Fruit fly (Drosophila melanogaster): ENCODE measurements around the gene CG34007.

DNA sequence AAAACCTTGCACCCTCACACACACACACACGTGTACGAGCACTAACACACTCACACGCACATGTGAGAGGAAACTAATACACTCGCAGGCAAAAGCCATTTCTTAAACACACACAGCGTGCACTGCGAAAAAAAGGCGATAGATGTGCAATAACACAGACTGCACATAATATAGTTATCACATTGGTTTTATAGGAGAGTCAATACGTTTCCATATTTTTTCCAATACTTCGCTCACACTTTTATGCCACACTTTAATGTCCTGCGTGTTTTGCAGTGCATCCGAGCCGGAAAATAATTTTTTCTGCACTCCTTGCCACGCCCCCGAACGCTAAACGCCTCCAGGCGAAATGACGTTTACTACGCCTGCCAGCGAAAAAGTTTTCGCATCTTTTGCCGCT, 15.1 kb upstream of the CG34007 start:
- TF ChIP-seq CG7372 (GFP tag; IDR thresholded peaks at IDR 0.05) (no peak), CG6791 (GFP tag; IDR thresholded peaks at IDR 0.05; ENCODE audit: partially characterized antibody) (no peak), CkIIα-i1 (GFP tag; IDR thresholded peaks at IDR 0.05) (no peak), bsh (GFP tag; optimal IDR thresholded peaks at IDR 0.05) (peak in 1 of 2 experiments; percentile 3), Max (GFP tag; optimal IDR thresholded peaks at IDR 0.05) (no peak), Hr51 (GFP tag; optimal IDR thresholded peaks at IDR 0.05) (no peak), Hr39 (optimal IDR thresholded peaks at IDR 0.05) (no peak), h (optimal IDR thresholded peaks at IDR 0.05) (no peak), TFAM (GFP tag; optimal IDR thresholded peaks at IDR 0.05) (no peak), Dp (GFP tag; optimal IDR thresholded peaks at IDR 0.05) (no peak), stwl (tag; optimal IDR thresholded peaks at IDR 0.05) (no peak), eyg (GFP tag; optimal IDR thresholded peaks at IDR 0.05) (no peak)

Measured in whole organism, embryonic.